Worm (Caenorhabditis elegans) whole organism, young adult: ENCODE measurements around the gene Y25C1A.8.

Experiments
- B0019.2 ChIP-seq: fragments of 200-800 bp; sonication (Bioruptor generic); conservative IDR thresholded peaks from 2 replicates; pipeline ENCODE4 v1.3.6; 2022; ENCODE audit warnings: missing genetic modification reagents, missing genetic modification characterization, missing compliant biosample characterization
- B0336.3 ChIP-seq: fragments of 200-800 bp; sonication (Bioruptor generic); IDR thresholded peaks from 2 replicates; pipeline ENCODE4 v1.3.6; 2022; ENCODE audit warnings: missing genetic modification characterization, missing compliant biosample characterization
- D2030.7 ChIP-seq: fragments of 200-800 bp; sonication (Bioruptor generic); IDR thresholded peaks from 2 replicates; pipeline ENCODE4 v1.3.6; 2022; ENCODE audit warnings: missing genetic modification reagents, missing genetic modification characterization, missing compliant biosample characterization
- F10E7.11 ChIP-seq: sonication (generic microtip); optimal IDR thresholded peaks from 2 replicates; lab custom pipeline; 2017; ENCODE audit warnings: mild to moderate bottlenecking, missing genetic modification characterization, moderate library complexity, missing compliant biosample characterization
- F22D6.2 ChIP-seq: sonication (generic microtip); optimal IDR thresholded peaks from 2 replicates; lab custom pipeline; 2016; ENCODE audit warnings: mild to moderate bottlenecking, missing genetic modification characterization, missing compliant biosample characterization
- F33H1.4 ChIP-seq: fragments of 200-800 bp; sonication (Bioruptor generic); IDR thresholded peaks from 2 replicates; pipeline ENCODE4 v1.3.6; 2022; ENCODE audit warnings: missing genetic modification reagents, missing genetic modification characterization, missing compliant biosample characterization
- F49E8.2 ChIP-seq: sonication (generic microtip); optimal IDR thresholded peaks from 3 replicates; lab custom pipeline; 2017; ENCODE audit warnings: missing genetic modification characterization, mild to moderate bottlenecking, missing compliant biosample characterization, antibody characterized with exemption, moderate library complexity; ENCODE audit not compliant: insufficient read depth
- F57C9.4 ChIP-seq: sonication (generic microtip); optimal IDR thresholded peaks from 2 replicates; lab custom pipeline; 2017; ENCODE audit warnings: mild to moderate bottlenecking, missing genetic modification characterization, missing compliant biosample characterization
- T07F8.4 ChIP-seq: sonication (generic microtip); optimal IDR thresholded peaks from 2 replicates; lab custom pipeline; 2016; ENCODE audit warnings: mild to moderate bottlenecking, missing genetic modification characterization, moderate library complexity, missing compliant biosample characterization
- Y53F4B.3 ChIP-seq: fragments of 200-800 bp; sonication (Bioruptor generic); IDR thresholded peaks from 2 replicates; pipeline ENCODE4 v1.3.6; 2022; ENCODE audit warnings: missing genetic modification reagents, missing genetic modification characterization, missing compliant biosample characterization
- Y67H2A.10 ChIP-seq: fragments of 200-800 bp; sonication (Bioruptor generic); conservative IDR thresholded peaks from 2 replicates; pipeline ENCODE4 v1.3.6; 2022; ENCODE audit warnings: missing genetic modification reagents, missing genetic modification characterization, missing compliant biosample characterization
- Y79H2A.3 ChIP-seq: fragments of 200-800 bp; sonication (Bioruptor generic); conservative IDR thresholded peaks from 2 replicates; pipeline ENCODE4 v1.3.6; 2022; ENCODE audit warnings: missing genetic modification reagents, missing genetic modification characterization, missing compliant biosample characterization
- Y95B8A.8 ChIP-seq: fragments of 200-800 bp; sonication (Bioruptor generic); IDR thresholded peaks from 2 replicates; pipeline ENCODE4 v1.3.6; 2022; ENCODE audit warnings: missing genetic modification reagents, missing genetic modification characterization, missing compliant biosample characterization
- ZK185.1 ChIP-seq: sonication (generic microtip); optimal IDR thresholded peaks from 2 replicates; lab custom pipeline; 2016; ENCODE audit warnings: mild to moderate bottlenecking, missing genetic modification characterization, missing compliant biosample characterization; ENCODE audit not compliant: poor library complexity, severe bottlenecking
- aptf-3 ChIP-seq: fragments of 200-800 bp; sonication (Bioruptor generic); IDR thresholded peaks from 2 replicates; pipeline ENCODE4 v1.3.6; 2022; ENCODE audit warnings: missing genetic modification characterization, missing compliant biosample characterization
- bed-2 ChIP-seq: fragments of 200-800 bp; sonication (Bioruptor generic); IDR thresholded peaks from 2 replicates; pipeline ENCODE4 v1.3.6; 2022; ENCODE audit warnings: missing genetic modification reagents, missing genetic modification characterization, missing compliant biosample characterization
- ceh-27 ChIP-seq: fragments of 200-800 bp; sonication (Bioruptor generic); optimal IDR thresholded peaks from 2 replicates; lab custom pipeline; 2018; ENCODE audit warnings: mild to moderate bottlenecking, missing genetic modification characterization, moderate library complexity, missing compliant biosample characterization
- ceh-40 ChIP-seq: fragments of 200-800 bp; sonication (Bioruptor generic); IDR thresholded peaks from 2 replicates; pipeline ENCODE4 v1.3.6; 2022; ENCODE audit warnings: missing genetic modification characterization, missing compliant biosample characterization
- ceh-79 ChIP-seq: sonication (generic microtip); optimal IDR thresholded peaks from 2 replicates; lab custom pipeline; 2017; ENCODE audit warnings: mild to moderate bottlenecking, missing genetic modification characterization, missing compliant biosample characterization
- egl-44 ChIP-seq: fragments of 200-800 bp; sonication (Bioruptor generic); IDR thresholded peaks from 2 replicates; pipeline ENCODE4 v1.3.6; 2022; ENCODE audit warnings: missing genetic modification reagents, missing genetic modification characterization, missing compliant biosample characterization
- fkh-3 ChIP-seq: sonication (generic microtip); optimal IDR thresholded peaks from 2 replicates; lab custom pipeline; 2016; ENCODE audit warnings: mild to moderate bottlenecking, missing genetic modification characterization, missing compliant biosample characterization
- gei-17 ChIP-seq: fragments of 200-800 bp; sonication (Bioruptor generic); optimal IDR thresholded peaks from 2 replicates; lab custom pipeline; 2018; ENCODE audit warnings: mild to moderate bottlenecking, missing genetic modification characterization, missing compliant biosample characterization
- hmg-1.2 ChIP-seq: fragments of 200-800 bp; sonication (Bioruptor generic); IDR thresholded peaks from 2 replicates; pipeline ENCODE4 v1.3.6; 2022; ENCODE audit warnings: missing genetic modification reagents, missing genetic modification characterization, missing compliant biosample characterization
- hsf-1 ChIP-seq: fragments of 200-800 bp; sonication (Bioruptor generic); IDR thresholded peaks from 2 replicates; pipeline ENCODE4 v1.3.6; 2022; ENCODE audit warnings: missing genetic modification reagents, missing genetic modification characterization, missing compliant biosample characterization
- let-607 ChIP-seq, 2 experiments: fragments of 200-800 bp in 1 of 2; sonication (Bioruptor generic) in 1 of 2; sonication (generic microtip) in 1 of 2; optimal IDR thresholded peaks; 2 replicates each; lab custom pipeline; 2016 to 2018; ENCODE audit warnings: mild to moderate bottlenecking in 2 of 2, missing compliant biosample characterization in 2 of 2, missing genetic modification characterization in 2 of 2, moderate library complexity in 2 of 2, missing genotype in 1 of 2
- lin-40 ChIP-seq: sonication (generic microtip); optimal IDR thresholded peaks from 2 replicates; lab custom pipeline; 2016; ENCODE audit warnings: missing genetic modification characterization, mild to moderate bottlenecking, missing compliant biosample characterization, missing genotype, missing genetic modification reagents
- lin-54 ChIP-seq: fragments of 200-800 bp; sonication (Bioruptor generic); optimal IDR thresholded peaks from 2 replicates; lab custom pipeline; 2018; ENCODE audit warnings: mild to moderate bottlenecking, missing genetic modification characterization, missing compliant biosample characterization
- madf-3 ChIP-seq: fragments of 200-800 bp; sonication (Bioruptor generic); IDR thresholded peaks from 2 replicates; pipeline ENCODE4 v1.3.6; 2022; ENCODE audit warnings: missing genetic modification reagents, missing genetic modification characterization, missing compliant biosample characterization
- mcd-1 ChIP-seq: fragments of 200-800 bp; sonication (Bioruptor generic); IDR thresholded peaks from 2 replicates; pipeline ENCODE4 v1.3.6; 2022; ENCODE audit warnings: missing genetic modification reagents, missing genetic modification characterization, missing compliant biosample characterization
- nfyb-1 ChIP-seq: fragments of 200-800 bp; sonication (Bioruptor generic); IDR thresholded peaks from 2 replicates; pipeline ENCODE4 v1.3.6; 2022; ENCODE audit warnings: missing genetic modification reagents, missing genetic modification characterization, missing compliant biosample characterization
- nhr-120 ChIP-seq: fragments of 200-800 bp; sonication (Bioruptor generic); IDR thresholded peaks from 2 replicates; pipeline ENCODE4 v1.3.6; 2022; ENCODE audit warnings: missing genetic modification characterization, missing compliant biosample characterization
- nhr-179 ChIP-seq: sonication (generic microtip); optimal IDR thresholded peaks from 2 replicates; lab custom pipeline; 2016; ENCODE audit warnings: mild to moderate bottlenecking, missing genetic modification characterization, missing compliant biosample characterization
- nhr-27 ChIP-seq: fragments of 200-800 bp; sonication (Bioruptor generic); optimal IDR thresholded peaks from 2 replicates; lab custom pipeline; 2018; ENCODE audit warnings: mild to moderate bottlenecking, missing genetic modification characterization, moderate library complexity, missing compliant biosample characterization
- sdz-38 ChIP-seq: sonication (generic microtip); optimal IDR thresholded peaks from 2 replicates; lab custom pipeline; 2016; ENCODE audit warnings: missing genotype, missing genetic modification characterization, missing compliant biosample characterization
- snpc-1.3 ChIP-seq: sonication (generic microtip); optimal IDR thresholded peaks from 2 replicates; lab custom pipeline; 2017; ENCODE audit warnings: missing genetic modification characterization, mild to moderate bottlenecking, missing compliant biosample characterization, antibody characterized with exemption, moderate library complexity, missing genotype, missing genetic modification reagents; ENCODE audit not compliant: insufficient read depth
- snpc-4 ChIP-seq, 5 experiments: fragments of 150-350 bp in 1 of 5; sonication (generic microtip) in 4 of 5; optimal IDR thresholded peaks; 2 replicates each; lab custom pipeline; 2014 to 2018; ENCODE audit warnings: missing genetic modification characterization in 5 of 5, missing biosample characterization in 3 of 5, antibody characterized with exemption in 2 of 5, mild to moderate bottlenecking in 2 of 5, missing compliant biosample characterization in 2 of 5, missing genotype in 2 of 5, moderate library complexity in 2 of 5, missing genetic modification reagents in 1 of 5
- unc-130 ChIP-seq: sonication (generic microtip); optimal IDR thresholded peaks from 2 replicates; lab custom pipeline; 2016; ENCODE audit warnings: missing genetic modification reagents, missing genetic modification characterization, missing compliant biosample characterization
- unc-62 ChIP-seq: fragments of 150-350 bp; optimal IDR thresholded peaks from 2 replicates; lab custom pipeline; 2014; ENCODE audit warnings: missing biosample characterization, missing genetic modification reagents, missing genetic modification characterization
- zim-3 ChIP-seq: sonication (generic microtip); optimal IDR thresholded peaks from 2 replicates; lab custom pipeline; 2017; ENCODE audit warnings: mild to moderate bottlenecking, missing genetic modification characterization, moderate library complexity, missing compliant biosample characterization

Y25C1A.8 gene

ce11 chrII:3071012-3071749, 5.6 kb downstream of the Y25C1A.8 start, which contains the start of gene Y25C1A.7:
Gene Y25C1A.7, minus strand, starts transcription at chrII:3071062.
- TF ChIP-seq let-607 (tag; optimal IDR thresholded peaks at IDR 0.05; lab: Kevin White, UChicago) (peak; percentile 78 to 92), aptf-3 (GFP tag; lab: Robert Waterston, UW) (no peak)
- TF ChIP-seq, all 124 proteins: peak for 1

ce11 chrII:3070182-3070581, 6.6 kb downstream of the Y25C1A.8 start:
- TF ChIP-seq B0019.2 (no peak), nhr-120 (GFP tag; lab: Robert Waterston, UW) (no peak)

ce11 chrII:3068646-3069045, 8.1 kb downstream of the Y25C1A.8 start:
- no peak for TF ChIP-seq F33H1.4 (GFP tag; lab: Robert Waterston, UW)
- no peak for TF ChIP-seq zim-3 (tag; lab: Kevin White, UChicago)
- no peak for TF ChIP-seq nhr-179 (tag; lab: Kevin White, UChicago)
- TF ChIP-seq Y79H2A.3 (GFP tag; lab: Robert Waterston, UW), result no peak
- no peak for TF ChIP-seq madf-3 (GFP tag; lab: Robert Waterston, UW)
- no peak for TF ChIP-seq Y95B8A.8 (GFP tag; lab: Robert Waterston, UW)
- TF ChIP-seq Y67H2A.10 (GFP tag; lab: Robert Waterston, UW), result no peak
- TF ChIP-seq hmg-1.2 (GFP tag; lab: Robert Waterston, UW), result no peak
- no peak for TF ChIP-seq aptf-3 (GFP tag; lab: Robert Waterston, UW)
- TF ChIP-seq Y53F4B.3 (GFP tag; lab: Robert Waterston, UW), result no peak
- no peak for TF ChIP-seq nfyb-1 (GFP tag; lab: Robert Waterston, UW)
- no peak for TF ChIP-seq gei-17
- no peak for TF ChIP-seq lin-54 (GFP tag; lab: Kevin White, UChicago)
- TF ChIP-seq lin-40, result no peak
- no peak for TF ChIP-seq hsf-1
- no peak for TF ChIP-seq snpc-1.3 (tag; lab: Kevin White, UChicago)
- TF ChIP-seq bed-2, result no peak
- TF ChIP-seq mcd-1 (GFP tag; lab: Robert Waterston, UW), result no peak

ce11 chrII:3067896-3068295, 8.9 kb downstream of the Y25C1A.8 start:
- TF ChIP-seq T07F8.4 (no peak), snpc-1.3 (tag; lab: Kevin White, UChicago) (no peak), Y95B8A.8 (GFP tag; lab: Robert Waterston, UW) (no peak), F22D6.2 (tag; lab: Kevin White, UChicago) (no peak), ceh-27 (GFP tag; lab: Kevin White, UChicago) (no peak), unc-62 (GFP tag; lab: Kevin White, UChicago) (no peak)

ce11 chrII:3067447-3067846, 9.3 kb downstream of the Y25C1A.8 start:
- no peak for TF ChIP-seq egl-44 (GFP tag; lab: Robert Waterston, UW)
- no peak for TF ChIP-seq F49E8.2 (tag; lab: Kevin White, UChicago)
- TF ChIP-seq unc-130, result no peak
- no peak for TF ChIP-seq ceh-79
- TF ChIP-seq F57C9.4, result no peak
- no peak for TF ChIP-seq fkh-3
- no peak for TF ChIP-seq F10E7.11 (tag; lab: Kevin White, UChicago)
- TF ChIP-seq sdz-38 (tag; lab: Kevin White, UChicago), result no peak
- TF ChIP-seq ZK185.1 (tag; lab: Kevin White, UChicago), result no peak
- TF ChIP-seq B0336.3 (GFP tag; lab: Robert Waterston, UW), result no peak
- no peak for TF ChIP-seq nhr-27
- TF ChIP-seq snpc-4 (GFP tag; optimal IDR thresholded peaks at IDR 0.05; lab: Kevin White, UChicago), result no peak
- TF ChIP-seq snpc-4 (tag; optimal IDR thresholded peaks at IDR 0.05; lab: Kevin White, UChicago), result no peak
- no peak for TF ChIP-seq F33H1.4 (GFP tag; lab: Robert Waterston, UW)
- TF ChIP-seq ceh-40 (GFP tag; lab: Robert Waterston, UW), result no peak
- no peak for TF ChIP-seq D2030.7 (GFP tag; lab: Robert Waterston, UW)
